Worm (Caenorhabditis elegans) whole organism, young adult: ENCODE data around the gene srxa-10.

Experiments
- B0019.2 ChIP-seq: fragments of 200-800 bp; sonication (Bioruptor generic); conservative IDR thresholded peaks from 2 replicates; pipeline ENCODE4 v1.3.6; 2022; ENCODE audit warnings: missing genetic modification reagents, missing genetic modification characterization, missing compliant biosample characterization
- B0261.1 ChIP-seq: sonication (generic microtip); optimal IDR thresholded peaks from 2 replicates; lab custom pipeline; 2016; ENCODE audit warnings: mild to moderate bottlenecking, missing genetic modification characterization, moderate library complexity, missing compliant biosample characterization
- F33H1.4 ChIP-seq: fragments of 200-800 bp; sonication (Bioruptor generic); IDR thresholded peaks from 2 replicates; pipeline ENCODE4 v1.3.6; 2022; ENCODE audit warnings: missing genetic modification reagents, missing genetic modification characterization, missing compliant biosample characterization
- F39B2.1 ChIP-seq: fragments of 200-800 bp; sonication (Bioruptor generic); IDR thresholded peaks from 2 replicates; pipeline ENCODE4 v1.3.6; 2022; ENCODE audit warnings: missing genetic modification reagents, missing genetic modification characterization, missing compliant biosample characterization
- F49E8.2 ChIP-seq: sonication (generic microtip); optimal IDR thresholded peaks from 3 replicates; lab custom pipeline; 2017; ENCODE audit warnings: missing genetic modification characterization, mild to moderate bottlenecking, missing compliant biosample characterization, antibody characterized with exemption, moderate library complexity; ENCODE audit not compliant: insufficient read depth
- F52B5.7 ChIP-seq: sonication (generic microtip); optimal IDR thresholded peaks from 2 replicates; lab custom pipeline; 2016; ENCODE audit warnings: mild to moderate bottlenecking, missing genetic modification characterization, missing compliant biosample characterization
- F57A8.1 ChIP-seq: fragments of 200-800 bp; sonication (Bioruptor generic); optimal IDR thresholded peaks from 2 replicates; lab custom pipeline; 2018; ENCODE audit warnings: mild to moderate bottlenecking, missing genetic modification characterization, moderate library complexity, missing compliant biosample characterization
- T07F8.4 ChIP-seq: sonication (generic microtip); optimal IDR thresholded peaks from 2 replicates; lab custom pipeline; 2016; ENCODE audit warnings: mild to moderate bottlenecking, missing genetic modification characterization, moderate library complexity, missing compliant biosample characterization
- Y53G8AR.9 ChIP-seq: fragments of 200-800 bp; sonication (Bioruptor generic); conservative IDR thresholded peaks from 2 replicates; pipeline ENCODE4 v1.3.6; 2022; ENCODE audit warnings: missing genetic modification reagents, missing genetic modification characterization, missing compliant biosample characterization
- ama-1 ChIP-seq, 3 experiments: fragments of 150-350 bp in 1 of 3; sonication (generic microtip) in 2 of 3; optimal IDR thresholded peaks; 2 replicates each; lab custom pipeline; 2014 to 2018; ENCODE audit warnings: missing biosample characterization in 2 of 3, missing genetic modification characterization in 2 of 3, missing genetic modification reagents in 2 of 3
- aptf-2 ChIP-seq: fragments of 200-800 bp; sonication (Bioruptor generic); conservative IDR thresholded peaks from 2 replicates; pipeline ENCODE4 v1.3.6; 2022; ENCODE audit warnings: missing genetic modification reagents, missing genetic modification characterization, missing compliant biosample characterization
- bed-1 ChIP-seq: fragments of 200-800 bp; sonication (Bioruptor generic); IDR thresholded peaks from 2 replicates; pipeline ENCODE4 v1.3.6; 2022; ENCODE audit warnings: missing genetic modification reagents, missing genetic modification characterization, missing compliant biosample characterization
- ccch-3 ChIP-seq: fragments of 200-800 bp; sonication (Bioruptor generic); optimal IDR thresholded peaks from 2 replicates; lab custom pipeline; 2018; ENCODE audit warnings: mild to moderate bottlenecking, missing genetic modification characterization, missing compliant biosample characterization
- cebp-1 ChIP-seq, 2 experiments: fragments of 200-800 bp in 1 of 2; sonication (Bioruptor generic) in 1 of 2; sonication (generic microtip) in 1 of 2; IDR thresholded peaks in 1 of 2; optimal IDR thresholded peaks in 1 of 2; 2 replicates each; pipeline versions ENCODE4 v1.3.6 to Lab custom; 2017 to 2022; ENCODE audit warnings: missing compliant biosample characterization in 2 of 2, missing genetic modification characterization in 2 of 2, mild to moderate bottlenecking in 1 of 2, missing genetic modification reagents in 1 of 2, moderate library complexity in 1 of 2
- ceh-40 ChIP-seq: fragments of 200-800 bp; sonication (Bioruptor generic); IDR thresholded peaks from 2 replicates; pipeline ENCODE4 v1.3.6; 2022; ENCODE audit warnings: missing genetic modification characterization, missing compliant biosample characterization
- ceh-58 ChIP-seq: fragments of 200-800 bp; sonication (Bioruptor generic); IDR thresholded peaks from 2 replicates; pipeline ENCODE4 v1.3.6; 2022; ENCODE audit warnings: missing genetic modification characterization, missing compliant biosample characterization
- ceh-79 ChIP-seq: sonication (generic microtip); optimal IDR thresholded peaks from 2 replicates; lab custom pipeline; 2017; ENCODE audit warnings: mild to moderate bottlenecking, missing genetic modification characterization, missing compliant biosample characterization
- ceh-91 ChIP-seq: fragments of 200-800 bp; sonication (Bioruptor generic); IDR thresholded peaks from 2 replicates; pipeline ENCODE4 v1.3.6; 2022; ENCODE audit warnings: missing genetic modification reagents, missing genetic modification characterization, missing compliant biosample characterization
- chd-7 ChIP-seq: sonication (generic microtip); optimal IDR thresholded peaks from 2 replicates; lab custom pipeline; 2016; ENCODE audit warnings: mild to moderate bottlenecking, missing genetic modification characterization, moderate library complexity, missing compliant biosample characterization
- dpff-1 ChIP-seq: sonication (generic microtip); optimal IDR thresholded peaks from 2 replicates; lab custom pipeline; 2017; ENCODE audit warnings: mild to moderate bottlenecking, missing genetic modification characterization, missing compliant biosample characterization
- egl-44 ChIP-seq: fragments of 200-800 bp; sonication (Bioruptor generic); IDR thresholded peaks from 2 replicates; pipeline ENCODE4 v1.3.6; 2022; ENCODE audit warnings: missing genetic modification reagents, missing genetic modification characterization, missing compliant biosample characterization
- hlh-26 ChIP-seq: fragments of 200-800 bp; sonication (Bioruptor generic); conservative IDR thresholded peaks from 2 replicates; pipeline ENCODE4 v1.3.6; 2022; ENCODE audit warnings: missing genetic modification reagents, missing genetic modification characterization, missing compliant biosample characterization
- hmg-20 ChIP-seq: fragments of 200-800 bp; sonication (Bioruptor generic); IDR thresholded peaks from 2 replicates; pipeline ENCODE4 v1.3.6; 2022; ENCODE audit warnings: missing genetic modification reagents, missing genetic modification characterization, missing compliant biosample characterization
- hsf-1 ChIP-seq: fragments of 200-800 bp; sonication (Bioruptor generic); IDR thresholded peaks from 2 replicates; pipeline ENCODE4 v1.3.6; 2022; ENCODE audit warnings: missing genetic modification reagents, missing genetic modification characterization, missing compliant biosample characterization
- lin-26 ChIP-seq: fragments of 200-800 bp; sonication (Bioruptor generic); IDR thresholded peaks from 2 replicates; pipeline ENCODE4 v1.3.6; 2022; ENCODE audit warnings: missing genetic modification reagents, missing genetic modification characterization, missing compliant biosample characterization
- lin-35 ChIP-seq, 3 experiments: fragments of 150-350 bp in 2 of 3; sonication (generic microtip) in 1 of 3; optimal IDR thresholded peaks; 2 replicates each; lab custom pipeline; 2014 to 2018; ENCODE audit warnings: missing biosample characterization in 3 of 3, missing genetic modification characterization in 3 of 3, missing genetic modification reagents in 3 of 3
- lin-40 ChIP-seq: sonication (generic microtip); optimal IDR thresholded peaks from 2 replicates; lab custom pipeline; 2016; ENCODE audit warnings: missing genetic modification characterization, mild to moderate bottlenecking, missing compliant biosample characterization, missing genotype, missing genetic modification reagents
- mcd-1 ChIP-seq: fragments of 200-800 bp; sonication (Bioruptor generic); IDR thresholded peaks from 2 replicates; pipeline ENCODE4 v1.3.6; 2022; ENCODE audit warnings: missing genetic modification reagents, missing genetic modification characterization, missing compliant biosample characterization
- mes-4 ChIP-seq: sonication (generic microtip); optimal IDR thresholded peaks from 2 replicates; lab custom pipeline; 2016; ENCODE audit warnings: missing genotype, missing genetic modification characterization, missing compliant biosample characterization
- mxl-1 ChIP-seq: sonication (generic microtip); optimal IDR thresholded peaks from 2 replicates; lab custom pipeline; 2016; ENCODE audit warnings: missing genetic modification characterization, missing compliant biosample characterization
- nfya-2 ChIP-seq: fragments of 200-800 bp; sonication (Bioruptor generic); IDR thresholded peaks from 2 replicates; pipeline ENCODE4 v1.3.6; 2022; ENCODE audit warnings: missing genetic modification reagents, missing genetic modification characterization, missing compliant biosample characterization
- nhr-120 ChIP-seq: fragments of 200-800 bp; sonication (Bioruptor generic); IDR thresholded peaks from 2 replicates; pipeline ENCODE4 v1.3.6; 2022; ENCODE audit warnings: missing genetic modification characterization, missing compliant biosample characterization
- nhr-27 ChIP-seq: fragments of 200-800 bp; sonication (Bioruptor generic); optimal IDR thresholded peaks from 2 replicates; lab custom pipeline; 2018; ENCODE audit warnings: mild to moderate bottlenecking, missing genetic modification characterization, moderate library complexity, missing compliant biosample characterization
- nhr-90 ChIP-seq: sonication (generic microtip); optimal IDR thresholded peaks from 2 replicates; lab custom pipeline; 2016; ENCODE audit warnings: missing genotype, mild to moderate bottlenecking, missing genetic modification characterization, missing compliant biosample characterization
- repo-1 ChIP-seq: sonication (generic microtip); optimal IDR thresholded peaks from 2 replicates; lab custom pipeline; 2017; ENCODE audit warnings: mild to moderate bottlenecking, missing genetic modification characterization, missing compliant biosample characterization
- sdz-38 ChIP-seq: sonication (generic microtip); optimal IDR thresholded peaks from 2 replicates; lab custom pipeline; 2016; ENCODE audit warnings: missing genotype, missing genetic modification characterization, missing compliant biosample characterization
- snpc-1.3 ChIP-seq: sonication (generic microtip); optimal IDR thresholded peaks from 2 replicates; lab custom pipeline; 2017; ENCODE audit warnings: missing genetic modification characterization, mild to moderate bottlenecking, missing compliant biosample characterization, antibody characterized with exemption, moderate library complexity, missing genotype, missing genetic modification reagents; ENCODE audit not compliant: insufficient read depth
- snpc-3.4 ChIP-seq: sonication (generic microtip); optimal IDR thresholded peaks from 2 replicates; lab custom pipeline; 2017; ENCODE audit warnings: missing genetic modification characterization, mild to moderate bottlenecking, missing compliant biosample characterization, antibody characterized with exemption, moderate library complexity, missing genotype, missing genetic modification reagents
- snpc-4 ChIP-seq, 5 experiments: fragments of 150-350 bp in 1 of 5; sonication (generic microtip) in 4 of 5; optimal IDR thresholded peaks; 2 replicates each; lab custom pipeline; 2014 to 2018; ENCODE audit warnings: missing genetic modification characterization in 5 of 5, missing biosample characterization in 3 of 5, antibody characterized with exemption in 2 of 5, mild to moderate bottlenecking in 2 of 5, missing compliant biosample characterization in 2 of 5, missing genotype in 2 of 5, moderate library complexity in 2 of 5, missing genetic modification reagents in 1 of 5
- somi-1 ChIP-seq: fragments of 200-800 bp; sonication (Bioruptor generic); optimal IDR thresholded peaks from 2 replicates; lab custom pipeline; 2018; ENCODE audit warnings: mild to moderate bottlenecking, missing genetic modification characterization, missing compliant biosample characterization
- sptf-2 ChIP-seq: fragments of 200-800 bp; sonication (Bioruptor generic); optimal IDR thresholded peaks from 2 replicates; lab custom pipeline; 2018; ENCODE audit warnings: mild to moderate bottlenecking, missing genetic modification characterization, missing compliant biosample characterization
- tbx-9 ChIP-seq: sonication (generic microtip); optimal IDR thresholded peaks from 2 replicates; lab custom pipeline; 2016; ENCODE audit warnings: borderline replicate concordance, missing genetic modification characterization, inconsistent platforms, missing compliant biosample characterization
- xnd-1 ChIP-seq: sonication (generic microtip); optimal IDR thresholded peaks from 2 replicates; lab custom pipeline; 2016; ENCODE audit warnings: missing genotype, missing genetic modification reagents, missing genetic modification characterization, missing compliant biosample characterization
- zim-3 ChIP-seq: sonication (generic microtip); optimal IDR thresholded peaks from 2 replicates; lab custom pipeline; 2017; ENCODE audit warnings: mild to moderate bottlenecking, missing genetic modification characterization, moderate library complexity, missing compliant biosample characterization
- ztf-28 ChIP-seq: fragments of 200-800 bp; sonication (Bioruptor generic); IDR thresholded peaks from 2 replicates; pipeline ENCODE4 v1.3.6; 2022; ENCODE audit warnings: missing genetic modification reagents, missing genetic modification characterization, missing compliant biosample characterization
- ztf-3 ChIP-seq: fragments of 200-800 bp; sonication (Bioruptor generic); optimal IDR thresholded peaks from 2 replicates; lab custom pipeline; 2018; ENCODE audit warnings: mild to moderate bottlenecking, missing genetic modification characterization, missing compliant biosample characterization

The srxa-10 gene

ce11 chrIII:9765465-9765900, 30.9 kb downstream of the srxa-10 start (continued):
- TF ChIP-seq F39B2.1 (peak; percentile 77), bed-1 (GFP tag; lab: Robert Waterston, UW) (peak; percentile 97), ceh-58 (no peak), lin-40 (peak; percentile 98), repo-1 (tag; lab: Kevin White, UChicago) (peak; percentile 98), nhr-90 (tag; lab: Kevin White, UChicago) (peak; percentile 94), ztf-28 (GFP tag; lab: Robert Waterston, UW) (peak; percentile 84; the same call in 1 of the 2 replicates), lin-26 (GFP tag; lab: Robert Waterston, UW) (peak; percentile 91), cebp-1 (GFP tag; IDR thresholded peaks at IDR 0.05; lab: Robert Waterston, UW) (peak; percentile 84), cebp-1 (tag; optimal IDR thresholded peaks at IDR 0.05; lab: Kevin White, UChicago) (peak; percentile 97), sptf-2 (GFP tag; lab: Kevin White, UChicago) (peak; percentile 17), B0019.2 (GFP tag; lab: Robert Waterston, UW) (peak; percentile 75), mcd-1 (GFP tag; lab: Robert Waterston, UW) (peak; percentile 96), F49E8.2 (tag; lab: Kevin White, UChicago) (no peak), chd-7 (peak; percentile 99), B0261.1 (tag; lab: Kevin White, UChicago) (peak; percentile 41), lin-35 (GFP tag; optimal IDR thresholded peaks at IDR 0.05; lab: Kevin White, UChicago) (peak in 2 of 3 experiments; percentile 44 to 94), nhr-27 (tag; lab: Kevin White, UChicago) (peak; percentile 92), ceh-79 (peak; percentile 77), hmg-20 (GFP tag; lab: Robert Waterston, UW) (peak; percentile 87), hlh-26 (GFP tag; lab: Robert Waterston, UW) (no peak), ccch-3 (GFP tag; lab: Kevin White, UChicago) (peak; percentile 59), T07F8.4 (tag; lab: Kevin White, UChicago) (peak; percentile 57), zim-3 (tag; lab: Kevin White, UChicago) (peak; percentile 94), dpff-1 (tag; lab: Kevin White, UChicago) (peak; percentile 88), Y53G8AR.9 (GFP tag; lab: Robert Waterston, UW) (peak; percentile 98), aptf-2 (GFP tag; lab: Robert Waterston, UW) (0 out of 2 replicates have a peak, but pooled peaks have one; percentile 40), somi-1 (GFP tag; lab: Kevin White, UChicago) (peak; percentile 99), ama-1 (optimal IDR thresholded peaks at IDR 0.05; lab: Kevin White, UChicago) (peak; percentile 90), ama-1 (GFP tag; optimal IDR thresholded peaks at IDR 0.05; lab: Kevin White, UChicago) (peak in 1 of 2 experiments; percentile 78), F57A8.1 (GFP tag; lab: Kevin White, UChicago) (peak; percentile 71), snpc-4 (GFP tag; optimal IDR thresholded peaks at IDR 0.05; lab: Kevin White, UChicago) (peak; percentile 43), snpc-4 (tag; optimal IDR thresholded peaks at IDR 0.05; lab: Kevin White, UChicago) (peak in 3 of 4 experiments; percentile 57 to 84 (median 83)), F52B5.7 (tag; lab: Kevin White, UChicago) (peak; percentile 97), egl-44 (GFP tag; lab: Robert Waterston, UW) (peak; percentile 96), F33H1.4 (GFP tag; lab: Robert Waterston, UW) (peak; percentile 91), nhr-120 (GFP tag; lab: Robert Waterston, UW) (no peak), tbx-9 (tag; lab: Kevin White, UChicago) (no peak), ceh-91 (no peak), nfya-2 (0 out of 2 replicates have a peak, but pooled peaks have one; percentile 87), snpc-3.4 (peak; percentile 55), sdz-38 (no peak), xnd-1 (tag; lab: Kevin White, UChicago) (no peak), ceh-40 (GFP tag; lab: Robert Waterston, UW) (peak; percentile 79), hsf-1 (GFP tag; lab: Robert Waterston, UW) (peak; percentile 72), snpc-1.3 (peak; percentile 21), ztf-3 (GFP tag; lab: Kevin White, UChicago) (peak; percentile 97), mes-4 (tag; lab: Kevin White, UChicago) (no peak), mxl-1 (tag; lab: Kevin White, UChicago) (no peak)
